Fruit fly (Drosophila melanogaster) whole organism, embryonic: ENCODE measurements around the gene CG31823.

Experiments
- Atf6 ChIP-seq: fragments of 200-800 bp; sonication (Bioruptor generic); IDR thresholded peaks from 2 replicates; pipeline ENCODE4 v1.3.6; 2022; ENCODE audit warnings: missing biosample characterization, missing genetic modification characterization
- CG10959 ChIP-seq: fragments of 200-800 bp; sonication (Bioruptor generic); IDR thresholded peaks from 2 replicates; pipeline ENCODE4 v1.3.6; 2022; ENCODE audit warnings: missing biosample characterization, missing genetic modification characterization
- CG11723 ChIP-seq: fragments of 200-800 bp; sonication (Bioruptor generic); optimal IDR thresholded peaks from 2 replicates; lab custom pipeline; 2017; ENCODE audit warnings: missing biosample characterization, mild to moderate bottlenecking, missing genetic modification characterization
- CG12659 ChIP-seq: fragments of 200-800 bp; sonication (Bioruptor generic); optimal IDR thresholded peaks from 3 replicates; lab custom pipeline; 2017; ENCODE audit warnings: mild to moderate bottlenecking, missing biosample characterization, missing genetic modification reagents, missing genetic modification characterization
- CG12769 ChIP-seq: fragments of 200-800 bp; sonication (Bioruptor generic); optimal IDR thresholded peaks from 2 replicates; lab custom pipeline; 2019; ENCODE audit warnings: missing biosample characterization, mild to moderate bottlenecking, missing genetic modification characterization, moderate library complexity
- CG14050 ChIP-seq: fragments of 200-800 bp; sonication (Bioruptor generic); IDR thresholded peaks from 3 replicates; pipeline ENCODE4 v1.3.6; 2022; ENCODE audit warnings: missing biosample characterization, missing genetic modification characterization
- CG17328 ChIP-seq: fragments of 200-800 bp; sonication (Bioruptor generic); IDR thresholded peaks from 2 replicates; pipeline ENCODE4 v1.3.6; 2022; ENCODE audit warnings: missing biosample characterization, missing genetic modification characterization
- CG2116 ChIP-seq: fragments of 200-800 bp; sonication (Bioruptor generic); optimal IDR thresholded peaks from 3 replicates; lab custom pipeline; 2018; ENCODE audit warnings: missing biosample characterization, mild to moderate bottlenecking, missing genetic modification characterization
- CG2199 ChIP-seq: fragments of 200-800 bp; sonication (Bioruptor generic); IDR thresholded peaks from 3 replicates; pipeline ENCODE4 v1.3.6; 2022; ENCODE audit warnings: missing biosample characterization, missing genetic modification characterization
- CG2875 ChIP-seq: fragments of 200-800 bp; sonication (Bioruptor generic); optimal IDR thresholded peaks from 2 replicates; lab custom pipeline; 2017; ENCODE audit warnings: missing biosample characterization, mild to moderate bottlenecking, missing genetic modification characterization, missing genetic modification reagents
- CG4424 ChIP-seq: fragments of 200-800 bp; sonication (Bioruptor generic); optimal IDR thresholded peaks from 3 replicates; lab custom pipeline; 2016; ENCODE audit warnings: missing biosample characterization, missing genetic modification characterization
- CG5180 ChIP-seq: fragments of 200-800 bp; sonication (Bioruptor generic); optimal IDR thresholded peaks from 3 replicates; lab custom pipeline; 2017; ENCODE audit warnings: missing biosample characterization, missing genetic modification characterization, mild to moderate bottlenecking, moderate library complexity, missing genetic modification reagents
- CG6272 ChIP-seq: fragments of 200-800 bp; sonication (Bioruptor generic); IDR thresholded peaks from 2 replicates; pipeline ENCODE4 v1.3.6; 2022; ENCODE audit warnings: missing biosample characterization, missing genetic modification characterization
- CG6765 ChIP-seq: fragments of 200-800 bp; sonication (Bioruptor generic); optimal IDR thresholded peaks from 3 replicates; lab custom pipeline; 2017; ENCODE audit warnings: missing biosample characterization, mild to moderate bottlenecking, missing genetic modification characterization
- CG9797 ChIP-seq: fragments of 200-800 bp; sonication (Bioruptor generic); optimal IDR thresholded peaks from 3 replicates; lab custom pipeline; 2018; ENCODE audit warnings: missing biosample characterization, mild to moderate bottlenecking, missing genetic modification characterization
- CG9876 ChIP-seq: fragments of 200-800 bp; sonication (Bioruptor generic); optimal IDR thresholded peaks from 2 replicates; lab custom pipeline; 2016; ENCODE audit warnings: missing biosample characterization, missing genetic modification characterization
- CrebB ChIP-seq: fragments of 200-800 bp; sonication (Bioruptor generic); optimal IDR thresholded peaks from 3 replicates; lab custom pipeline; 2018; ENCODE audit warnings: missing biosample characterization, mild to moderate bottlenecking, missing genetic modification characterization
- Deaf1 ChIP-seq: fragments of 200-800 bp; optimal IDR thresholded peaks from 3 replicates; lab custom pipeline; 2019; ENCODE audit warnings: missing biosample characterization, mild to moderate bottlenecking, missing genetic modification characterization, moderate library complexity
- Drgx ChIP-seq: fragments of 200-800 bp; sonication (Bioruptor generic); IDR thresholded peaks from 2 replicates; pipeline ENCODE4 v1.3.6; 2022; ENCODE audit warnings: missing biosample characterization, missing genetic modification characterization
- HmgD ChIP-seq: fragments of 200-800 bp; sonication (Bioruptor generic); optimal IDR thresholded peaks from 3 replicates; lab custom pipeline; 2016; ENCODE audit warnings: missing biosample characterization, missing genetic modification characterization
- Hmx ChIP-seq: fragments of 200-800 bp; sonication (Bioruptor generic); optimal IDR thresholded peaks from 2 replicates; lab custom pipeline; 2016; ENCODE audit warnings: missing biosample characterization, missing genetic modification characterization
- Hsf ChIP-seq: fragments of 200-800 bp; sonication (Bioruptor generic); optimal IDR thresholded peaks from 3 replicates; lab custom pipeline; 2016; ENCODE audit warnings: missing biosample characterization, missing genetic modification characterization
- Med ChIP-seq: fragments of 200-800 bp; sonication (Bioruptor generic); peaks from one replicate; lab custom pipeline; 2016; ENCODE audit warnings: missing biosample characterization, missing genetic modification characterization, mild to moderate bottlenecking, inconsistent platforms, moderate library complexity
- Mrtf ChIP-seq: fragments of 200-800 bp; sonication (Bioruptor generic); IDR thresholded peaks from 3 replicates; pipeline ENCODE4 v1.3.6; 2022; ENCODE audit warnings: missing biosample characterization, missing genetic modification characterization
- Oli ChIP-seq: fragments of 200-800 bp; sonication (Bioruptor generic); optimal IDR thresholded peaks from 2 replicates; lab custom pipeline; 2018; ENCODE audit warnings: missing biosample characterization, mild to moderate bottlenecking, missing genetic modification characterization, moderate library complexity
- PHDP ChIP-seq: fragments of 200-800 bp; sonication (Bioruptor generic); optimal IDR thresholded peaks from 3 replicates; lab custom pipeline; 2018; ENCODE audit warnings: missing biosample characterization, mild to moderate bottlenecking, missing genetic modification characterization, moderate library complexity
- Ptx1 ChIP-seq: fragments of 200-800 bp; sonication (Bioruptor generic); IDR thresholded peaks from 2 replicates; pipeline ENCODE4 v1.3.6; 2022; ENCODE audit warnings: missing biosample characterization, missing genetic modification characterization
- Rfx ChIP-seq: fragments of 200-800 bp; sonication (Bioruptor generic); IDR thresholded peaks from 2 replicates; pipeline ENCODE4 v1.3.6; 2022; ENCODE audit warnings: missing biosample characterization, missing genetic modification characterization
- Taf1 ChIP-seq: fragments of 200-800 bp; sonication (Bioruptor generic); IDR thresholded peaks from 2 replicates; pipeline ENCODE4 v1.3.6; 2022; ENCODE audit warnings: missing biosample characterization, missing genetic modification characterization
- al ChIP-seq: fragments of 200-800 bp; sonication (Bioruptor generic); IDR thresholded peaks from 2 replicates; pipeline ENCODE4 v1.3.6; 2022; ENCODE audit warnings: missing biosample characterization, missing genetic modification characterization
- amos ChIP-seq: fragments of 200-800 bp; sonication (Bioruptor generic); IDR thresholded peaks from 2 replicates; pipeline ENCODE4 v1.3.6; 2022; ENCODE audit warnings: missing biosample characterization, missing genetic modification characterization; ENCODE audit not compliant: partially characterized antibody
- ash1 ChIP-seq: fragments of 200-800 bp; sonication (Bioruptor generic); optimal IDR thresholded peaks from 2 replicates; lab custom pipeline; 2018; ENCODE audit warnings: missing biosample characterization, mild to moderate bottlenecking, missing genetic modification characterization
- btn ChIP-seq: fragments of 200-800 bp; sonication (Bioruptor generic); optimal IDR thresholded peaks from 2 replicates; lab custom pipeline; 2016; ENCODE audit warnings: missing biosample characterization, missing genetic modification characterization
- crc ChIP-seq: fragments of 200-800 bp; sonication (Bioruptor generic); optimal IDR thresholded peaks from 2 replicates; lab custom pipeline; 2016; ENCODE audit warnings: missing biosample characterization, missing genetic modification characterization
- dati ChIP-seq: fragments of 200-800 bp; sonication (Bioruptor generic); IDR thresholded peaks from 2 replicates; pipeline ENCODE4 v1.3.6; 2022; ENCODE audit warnings: missing biosample characterization, missing genetic modification characterization
- en ChIP-seq: fragments of 200-800 bp; sonication (Bioruptor generic); optimal IDR thresholded peaks from 2 replicates; lab custom pipeline; 2016; ENCODE audit warnings: missing biosample characterization, missing genetic modification characterization
- ewg ChIP-seq: fragments of 200-800 bp; sonication (Bioruptor generic); optimal IDR thresholded peaks from 3 replicates; lab custom pipeline; 2017; ENCODE audit warnings: mild to moderate bottlenecking, missing biosample characterization, missing genetic modification reagents, missing genetic modification characterization
- ham ChIP-seq: fragments of 200-800 bp; sonication (Bioruptor generic); IDR thresholded peaks from 2 replicates; pipeline ENCODE4 v1.3.6; 2022; ENCODE audit warnings: missing biosample characterization, missing genetic modification characterization
- insv ChIP-seq, 2 experiments: fragments of 200-800 bp; sonication (Bioruptor generic); optimal IDR thresholded peaks; 3 replicates each; lab custom pipeline; 2016 to 2018; ENCODE audit warnings: missing biosample characterization in 2 of 2, missing genetic modification characterization in 2 of 2
- lov ChIP-seq, 2 experiments: fragments of 200-800 bp in 1 of 2; fragments of >200 bp in 1 of 2; sonication (Bioruptor generic) in 1 of 2; IDR thresholded peaks in 1 of 2; optimal IDR thresholded peaks in 1 of 2; 2 replicates in 1 of 2; 3 replicates in 1 of 2; pipeline versions ENCODE4 v1.3.6 to Lab custom; 2017 to 2022; ENCODE audit warnings: missing biosample characterization in 1 of 2, missing genetic modification characterization in 1 of 2
- odd ChIP-seq: fragments of 200-800 bp; sonication (Bioruptor generic); optimal IDR thresholded peaks from 2 replicates; lab custom pipeline; 2017; ENCODE audit warnings: missing biosample characterization, mild to moderate bottlenecking, missing genetic modification characterization
- pb ChIP-seq: fragments of 200-800 bp; sonication (Bioruptor generic); optimal IDR thresholded peaks from 3 replicates; lab custom pipeline; 2016; ENCODE audit warnings: missing biosample characterization, missing genetic modification characterization
- pum ChIP-seq: fragments of 200-800 bp; sonication (Bioruptor generic); optimal IDR thresholded peaks from 2 replicates; lab custom pipeline; 2016; ENCODE audit warnings: missing biosample characterization, missing genetic modification characterization
- so ChIP-seq: fragments of 200-800 bp; sonication (Bioruptor generic); IDR thresholded peaks from 3 replicates; pipeline ENCODE4 v1.3.6; 2022; ENCODE audit warnings: missing biosample characterization, missing genetic modification characterization
- tio ChIP-seq: fragments of 200-800 bp; sonication (Bioruptor generic); optimal IDR thresholded peaks from 2 replicates; lab custom pipeline; 2017; ENCODE audit warnings: missing biosample characterization, missing genetic modification characterization, inconsistent platforms
- unc-4 ChIP-seq: fragments of 200-800 bp; sonication (Bioruptor generic); IDR thresholded peaks from 2 replicates; pipeline ENCODE4 v1.3.6; 2022; ENCODE audit warnings: missing biosample characterization, missing genetic modification characterization; ENCODE audit not compliant: partially characterized antibody
- vvl ChIP-seq: fragments of 200-800 bp; sonication (Bioruptor generic); IDR thresholded peaks from 2 replicates; pipeline ENCODE4 v1.3.6; 2022; ENCODE audit warnings: missing biosample characterization, missing genetic modification characterization
- z ChIP-seq: fragments of 200-800 bp; sonication (Bioruptor generic); IDR thresholded peaks from 3 replicates; pipeline ENCODE4 v1.3.6; 2022; ENCODE audit warnings: missing biosample characterization, missing genetic modification characterization

The CG31823 gene

dm6 chr2L:15912008-15912900, 11.9 kb upstream of the CG31823 start (continued):
- TF ChIP-seq unc-4 (GFP tag; lab: Robert Waterston, UW) (0 out of 2 replicates have a peak, but pooled peaks have one; percentile 21), Rfx (GFP tag; lab: Robert Waterston, UW) (peak; percentile 92), Atf6 (GFP tag; lab: Robert Waterston, UW) (peak; percentile 92), CG10959 (no peak; the same call in 1 of the 2 replicates), CrebB (tag; lab: Kevin White, UChicago) (peak; percentile 74), en (GFP tag; lab: Kevin White, UChicago) (no peak), CG17328 (GFP tag; lab: Robert Waterston, UW) (peak; percentile 95), CG5180 (peak; percentile 82), tio (GFP tag; lab: Kevin White, UChicago) (peak; percentile 88), al (GFP tag; lab: Robert Waterston, UW) (peak; percentile 90), CG2875 (GFP tag; lab: Kevin White, UChicago) (peak; percentile 91), CG6765 (peak; percentile 91), CG11723 (GFP tag; lab: Kevin White, UChicago) (peak; percentile 88), pum (GFP tag; lab: Kevin White, UChicago) (peak; percentile 28), CG12659 (GFP tag; lab: Kevin White, UChicago) (peak; percentile 98), CG14050 (GFP tag; lab: Robert Waterston, UW) (peak; percentile 92), CG2116 (GFP tag; lab: Kevin White, UChicago) (peak; percentile 73), Hmx (GFP tag; lab: Kevin White, UChicago) (no peak), HmgD (GFP tag; lab: Kevin White, UChicago) (no peak), pb (GFP tag; lab: Kevin White, UChicago) (no peak), Med (GFP tag; lab: Kevin White, UChicago) (peak; percentile 80), Ptx1 (GFP tag; lab: Robert Waterston, UW) (peak; percentile 96), ash1 (GFP tag; lab: Kevin White, UChicago) (no peak), Hsf (GFP tag; lab: Kevin White, UChicago) (peak; percentile 55), z (GFP tag; lab: Robert Waterston, UW) (peak; percentile 89), crc (GFP tag; lab: Kevin White, UChicago) (peak; percentile 32), PHDP (tag; lab: Kevin White, UChicago) (peak; percentile 96), amos (GFP tag; lab: Robert Waterston, UW) (no peak; the same call in 1 of the 2 replicates), insv (GFP tag; optimal IDR thresholded peaks at IDR 0.05; lab: Kevin White, UChicago) (peak in 1 of 2 experiments; percentile 62), odd (GFP tag; lab: Kevin White, UChicago) (peak; percentile 93), ewg (GFP tag; lab: Kevin White, UChicago) (peak; percentile 86), ham (peak; percentile 77), CG2199 (GFP tag; lab: Robert Waterston, UW) (peak; percentile 83), Mrtf (GFP tag; lab: Robert Waterston, UW) (peak; percentile 86; the same call in 2 of the 3 replicates), CG12769 (tag; lab: Kevin White, UChicago) (peak; percentile 100), so (GFP tag; lab: Robert Waterston, UW) (peak; percentile 48; the same call in 2 of the 3 replicates), Oli (tag; lab: Kevin White, UChicago) (peak; percentile 93), CG9797 (GFP tag; lab: Kevin White, UChicago) (peak; percentile 1), Taf1 (GFP tag; lab: Robert Waterston, UW) (peak; percentile 87), dati (GFP tag; lab: Robert Waterston, UW) (no peak), btn (GFP tag; lab: Kevin White, UChicago) (no peak), CG9876 (no peak), Drgx (GFP tag; lab: Robert Waterston, UW) (peak; percentile 83), CG4424 (GFP tag; lab: Kevin White, UChicago) (peak; percentile 88), vvl (GFP tag; lab: Robert Waterston, UW) (peak; percentile 82), CG6272 (peak; percentile 84), lov (optimal IDR thresholded peaks at IDR 0.05; lab: Kevin White, UChicago) (no peak), lov (GFP tag; IDR thresholded peaks at IDR 0.05; lab: Robert Waterston, UW) (peak; percentile 62; the same call in 1 of the 3 replicates), Deaf1 (tag; lab: Kevin White, UChicago) (peak; percentile 75)
